Fruit fly (Drosophila melanogaster): ENCODE results near the gene CG3062.

The CG3062 gene

DNA sequence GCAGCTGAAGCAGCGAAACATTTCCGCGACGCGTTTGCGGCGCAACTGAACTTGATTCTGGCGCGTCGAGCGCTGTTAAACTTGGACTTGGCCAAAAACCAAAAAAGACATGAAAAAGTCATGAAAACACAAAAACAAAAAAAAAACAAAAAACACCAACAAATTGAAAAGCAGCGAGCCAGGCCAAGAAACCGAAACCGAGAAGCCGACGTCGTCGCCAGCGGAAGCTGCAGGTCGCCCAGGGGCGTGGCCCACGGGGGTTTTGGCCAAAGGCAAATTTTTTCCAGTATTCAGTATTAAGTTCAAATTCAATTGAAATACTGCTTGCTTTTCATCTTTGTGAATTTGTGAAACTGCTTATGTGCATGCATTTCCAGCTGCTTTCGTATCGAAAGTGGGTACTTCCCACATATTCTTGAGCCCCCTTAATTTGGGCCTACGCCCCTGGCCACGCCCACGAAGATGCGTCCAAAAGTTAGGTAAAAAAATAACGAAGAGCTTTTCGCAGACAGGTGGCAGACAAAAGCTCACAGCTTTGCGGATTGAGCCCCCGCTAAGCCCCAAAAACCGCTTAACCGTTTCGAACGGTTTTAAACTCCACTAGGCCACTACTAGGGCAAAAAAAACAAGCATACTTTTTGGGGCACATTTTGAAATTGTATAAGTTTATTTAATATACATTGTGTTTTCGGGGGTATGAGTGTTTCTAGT, 22.1 kb upstream of the CG3062 start, which contains the start of gene CG3009 (continued):
- peak; percentile 94 for TF ChIP-seq CG3726 (GFP tag; IDR thresholded peaks at IDR 0.05)
- no peak for TF ChIP-seq Hr39 (optimal IDR thresholded peaks at IDR 0.05)
- TF ChIP-seq dysf (GFP tag; IDR thresholded peaks at IDR 0.05) = peak; percentile 99
- peak; percentile 89 for TF ChIP-seq CG14710 (tag; optimal IDR thresholded peaks at IDR 0.05)
- peak; percentile 94 for TF ChIP-seq CG17385 (GFP tag; optimal IDR thresholded peaks at IDR 0.05)
- peak; percentile 79 for TF ChIP-seq CG3995 (GFP tag; optimal IDR thresholded peaks at IDR 0.05)
- TF ChIP-seq Hmx (GFP tag; optimal IDR thresholded peaks at IDR 0.05) = peak; percentile 89
- peak; percentile 97 for TF ChIP-seq pnt (GFP tag; optimal IDR thresholded peaks at IDR 0.05)
- TF ChIP-seq CG9817 (tag; optimal IDR thresholded peaks at IDR 0.05) = peak; percentile 97
- TF ChIP-seq kni (GFP tag; optimal IDR thresholded peaks at IDR 0.05) = peak; percentile 87
- peak; percentile 95 for TF ChIP-seq CG11093 (GFP tag; IDR thresholded peaks at IDR 0.05)
- TF ChIP-seq Dfd (GFP tag; optimal IDR thresholded peaks at IDR 0.05) = no peak
- peak; percentile 96 for TF ChIP-seq slp2 (GFP tag; optimal IDR thresholded peaks at IDR 0.05)
- TF ChIP-seq rib (GFP tag; IDR thresholded peaks at IDR 0.05) = peak; percentile 97
- peak; percentile 96 for TF ChIP-seq Oaz (GFP tag; IDR thresholded peaks at IDR 0.05)
- peak; percentile 96 for TF ChIP-seq CG6272 (GFP tag; IDR thresholded peaks at IDR 0.05)
- TF ChIP-seq emc (GFP tag; optimal IDR thresholded peaks at IDR 0.05) = peak; percentile 96
- TF ChIP-seq CG2120 (GFP tag; optimal IDR thresholded peaks at IDR 0.05) = peak; percentile 99
- TF ChIP-seq Lpt (GFP tag; optimal IDR thresholded peaks at IDR 0.05) = no peak
- TF ChIP-seq CG3847 (GFP tag; IDR thresholded peaks at IDR 0.05) = peak; percentile 98
- peak; percentile 16 for TF ChIP-seq zf30C (GFP tag; optimal IDR thresholded peaks at IDR 0.05)
- peak; percentile 94 for TF ChIP-seq CG10462 (GFP tag; optimal IDR thresholded peaks at IDR 0.05)
- peak; percentile 98 for TF ChIP-seq tin (GFP tag; optimal IDR thresholded peaks at IDR 0.05)
- peak; percentile 96 for TF ChIP-seq CG1792 (GFP tag; optimal IDR thresholded peaks at IDR 0.05)
- TF ChIP-seq CG1529 (GFP tag; optimal IDR thresholded peaks at IDR 0.05) = peak; percentile 94
- peak in 1 of 2 experiments; percentile 5 for TF ChIP-seq tll (GFP tag; optimal IDR thresholded peaks at IDR 0.05)
- TF ChIP-seq maf-S (GFP tag; optimal IDR thresholded peaks at IDR 0.05) = peak; percentile 97
- TF ChIP-seq fd102C (GFP tag; optimal IDR thresholded peaks at IDR 0.05) = peak; percentile 5
- TF ChIP-seq Trl (optimal IDR thresholded peaks at IDR 0.05) = no peak
- TF ChIP-seq Trl (GFP tag; optimal IDR thresholded peaks at IDR 0.05) = peak; percentile 99
- no peak for TF ChIP-seq CG16813 (GFP tag; IDR thresholded peaks at IDR 0.05; ENCODE audit: partially characterized antibody)
- peak; percentile 95 for TF ChIP-seq CG5245 (GFP tag; optimal IDR thresholded peaks at IDR 0.05)
- peak; percentile 98 for TF ChIP-seq tx (GFP tag; optimal IDR thresholded peaks at IDR 0.05)
- TF ChIP-seq tup (GFP tag; optimal IDR thresholded peaks at IDR 0.05) = peak; percentile 95
- peak; percentile 98 for TF ChIP-seq chn (GFP tag; optimal IDR thresholded peaks at IDR 0.05)
- TF ChIP-seq NC2α (GFP tag; optimal IDR thresholded peaks at IDR 0.05) = peak; percentile 92
- TF ChIP-seq D19B (GFP tag; optimal IDR thresholded peaks at IDR 0.05) = peak; percentile 93
- peak; percentile 88 for TF ChIP-seq twi (tag; optimal IDR thresholded peaks at IDR 0.05)
- TF ChIP-seq CG10654 (GFP tag; optimal IDR thresholded peaks at IDR 0.05) = peak; percentile 96
- peak; percentile 98 for TF ChIP-seq pum (GFP tag; optimal IDR thresholded peaks at IDR 0.05)
- TF ChIP-seq shn (GFP tag; optimal IDR thresholded peaks at IDR 0.05) = peak; percentile 98
- TF ChIP-seq p53 (GFP tag; optimal IDR thresholded peaks at IDR 0.05) = peak; percentile 94
- TF ChIP-seq CG13424 (tag; optimal IDR thresholded peaks at IDR 0.05) = peak; percentile 98
- peak; percentile 96 for TF ChIP-seq CG11723 (GFP tag; optimal IDR thresholded peaks at IDR 0.05)
- TF ChIP-seq CG17568 (GFP tag; optimal IDR thresholded peaks at IDR 0.05) = peak; percentile 95
- TF ChIP-seq slbo (GFP tag; IDR thresholded peaks at IDR 0.05) = peak; percentile 99
- TF ChIP-seq CG1602 (GFP tag; optimal IDR thresholded peaks at IDR 0.05) = peak; percentile 94
- TF ChIP-seq CG32772 (GFP tag; IDR thresholded peaks at IDR 0.05) = peak; percentile 97
- peak; percentile 98 to 99 for TF ChIP-seq dpn (GFP tag; optimal IDR thresholded peaks at IDR 0.05)
- peak; percentile 98 for TF ChIP-seq CG12071 (GFP tag; optimal IDR thresholded peaks at IDR 0.05)
- TF ChIP-seq gce (GFP tag; IDR thresholded peaks at IDR 0.05) = peak; percentile 95

Data from whole organism, embryonic.